Worm (Caenorhabditis elegans) whole organism, L3 larva: ENCODE data around the gene lron-10.

Experiments
- aly-2 ChIP-seq: fragments of 150-350 bp; optimal IDR thresholded peaks from 2 replicates; lab custom pipeline; 2014; ENCODE audit warnings: missing biosample characterization, missing genetic modification characterization
- ztf-4 ChIP-seq: fragments of 150-350 bp; optimal IDR thresholded peaks from 2 replicates; lab custom pipeline; 2014; ENCODE audit warnings: missing biosample characterization, missing genetic modification characterization

ce11 chrIII:10604325-10604724, 16.8 kb downstream of the lron-10 start:
- TF ChIP-seq aly-2 (tag; lab: Kevin White, UChicago) (no peak), ztf-4 (tag; lab: Kevin White, UChicago) (no peak)
